Fruit fly (Drosophila melanogaster) whole organism, embryonic: ENCODE measurements around the gene Snm1.

Experiments used
- CG17568 ChIP-seq: fragments of 200-800 bp; sonication (Bioruptor generic); optimal IDR thresholded peaks from 2 replicates; lab custom pipeline; 2018; ENCODE audit warnings: missing biosample characterization, mild to moderate bottlenecking, missing genetic modification characterization, moderate library complexity
- CG30403 ChIP-seq: fragments of 200-800 bp; sonication (Bioruptor generic); optimal IDR thresholded peaks from 3 replicates; lab custom pipeline; 2016; ENCODE audit warnings: missing biosample characterization, missing genetic modification characterization
- CG6175 ChIP-seq: fragments of 200-800 bp; sonication (Bioruptor generic); IDR thresholded peaks from 3 replicates; pipeline ENCODE4 v1.3.6; 2022; ENCODE audit warnings: missing biosample characterization, missing genetic modification characterization
- CG7745 ChIP-seq: fragments of 200-800 bp; sonication (Bioruptor generic); optimal IDR thresholded peaks from 2 replicates; lab custom pipeline; 2018; ENCODE audit warnings: missing biosample characterization, mild to moderate bottlenecking, missing genetic modification characterization, moderate library complexity
- CG7839 ChIP-seq: fragments of 200-800 bp; sonication (Bioruptor generic); optimal IDR thresholded peaks from 3 replicates; lab custom pipeline; 2018; ENCODE audit warnings: missing biosample characterization, mild to moderate bottlenecking, missing genetic modification characterization, moderate library complexity
- CoRest ChIP-seq: fragments of 200-800 bp; sonication (Bioruptor generic); optimal IDR thresholded peaks from 3 replicates; lab custom pipeline; 2018; ENCODE audit warnings: missing biosample characterization, mild to moderate bottlenecking, missing genetic modification characterization, moderate library complexity
- Fer1 ChIP-seq: fragments of 200-800 bp; sonication (Bioruptor generic); optimal IDR thresholded peaks from 2 replicates; lab custom pipeline; 2017; ENCODE audit warnings: missing biosample characterization, mild to moderate bottlenecking, missing genetic modification characterization
- HmgZ ChIP-seq: fragments of 200-800 bp; sonication (Bioruptor generic); optimal IDR thresholded peaks from 2 replicates; lab custom pipeline; 2018; ENCODE audit warnings: missing biosample characterization, mild to moderate bottlenecking, missing genetic modification characterization
- dpn ChIP-seq, 2 experiments: fragments of 200-800 bp; sonication (Bioruptor generic); optimal IDR thresholded peaks; 3 replicates each; lab custom pipeline; 2016; ENCODE audit warnings: missing biosample characterization in 2 of 2, missing genetic modification characterization in 2 of 2
- kah ChIP-seq: fragments of 200-800 bp; sonication (Bioruptor generic); optimal IDR thresholded peaks from 2 replicates; lab custom pipeline; 2018; ENCODE audit warnings: missing biosample characterization, mild to moderate bottlenecking, missing genetic modification characterization
- unc-4 ChIP-seq: fragments of 200-800 bp; sonication (Bioruptor generic); IDR thresholded peaks from 2 replicates; pipeline ENCODE4 v1.3.6; 2022; ENCODE audit warnings: missing biosample characterization, missing genetic modification characterization; ENCODE audit not compliant: partially characterized antibody
- wdn ChIP-seq: fragments of 200-800 bp; sonication (Bioruptor generic); IDR thresholded peaks from 2 replicates; pipeline ENCODE4 v1.3.6; 2022; ENCODE audit warnings: missing biosample characterization, missing genetic modification characterization
- yki ChIP-seq: fragments of >200 bp; optimal IDR thresholded peaks from 3 replicates; lab custom pipeline; 2018

Gene Snm1

DNA sequence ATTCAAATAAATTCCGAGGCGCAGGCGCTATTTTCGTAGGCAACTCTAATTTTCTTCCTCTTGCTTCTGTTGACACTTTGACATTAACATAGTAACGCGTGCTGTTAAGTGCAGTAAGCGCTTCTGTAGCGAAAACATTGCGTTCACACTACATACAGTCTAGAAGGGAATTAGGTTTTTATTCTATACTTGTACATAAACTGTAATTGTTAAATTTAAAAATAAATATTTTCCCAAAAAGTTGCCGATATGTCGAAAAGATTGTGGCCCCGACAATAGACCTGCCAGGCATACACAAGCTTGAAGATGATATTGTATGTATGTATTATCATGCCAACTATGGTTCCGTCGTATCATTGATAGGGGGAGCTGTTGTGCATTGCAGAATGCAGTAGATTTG, 51.6 kb downstream of the Snm1 start, which contains the start of gene asl (continued):
- TF ChIP-seq CG7745 (tag; lab: Kevin White, UChicago) (no peak), CoRest (tag; lab: Kevin White, UChicago) (peak; percentile 81), dpn (GFP tag; optimal IDR thresholded peaks at IDR 0.05; lab: Kevin White, UChicago) (peak; percentile 56 to 65), kah (no peak), CG30403 (GFP tag; lab: Kevin White, UChicago) (peak; percentile 69), CG6175 (GFP tag; lab: Robert Waterston, UW) (no peak), wdn (GFP tag; lab: Robert Waterston, UW) (no peak), CG17568 (GFP tag; lab: Kevin White, UChicago) (no peak), HmgZ (peak; percentile 76), Fer1 (GFP tag; lab: Kevin White, UChicago) (peak; percentile 68), yki (lab: Kevin White, UChicago) (no peak), CG7839 (tag; lab: Kevin White, UChicago) (no peak), unc-4 (no peak)
